Worm (Caenorhabditis elegans) whole organism, L1 larva: ENCODE data around the gene F09F7.6.

Experiments
- C04F5.9 ChIP-seq: sonication (generic microtip); optimal IDR thresholded peaks from 2 replicates; lab custom pipeline; 2016; ENCODE audit warnings: missing genetic modification characterization, missing compliant biosample characterization
- F16B12.6 ChIP-seq: fragments of 150-350 bp; optimal IDR thresholded peaks from 2 replicates; lab custom pipeline; 2014; ENCODE audit warnings: missing biosample characterization, missing genetic modification characterization
- ceh-8 ChIP-seq: fragments of 200-800 bp; sonication (Bioruptor generic); optimal IDR thresholded peaks from 2 replicates; lab custom pipeline; 2018; ENCODE audit warnings: mild to moderate bottlenecking, missing genetic modification characterization, moderate library complexity, missing compliant biosample characterization
- dsc-1 ChIP-seq: sonication (generic microtip); optimal IDR thresholded peaks from 2 replicates; lab custom pipeline; 2016; ENCODE audit warnings: mild to moderate bottlenecking, missing genetic modification characterization, missing compliant biosample characterization
- efl-1 ChIP-seq, 4 experiments: fragments of 150-350 bp; optimal IDR thresholded peaks in 3 of 4; peaks in 1 of 4; 1 replicate in 1 of 4; 2 replicates in 3 of 4; lab custom pipeline; 2014; ENCODE audit warnings: missing biosample characterization in 2 of 4, missing genetic modification characterization in 2 of 4, missing genetic modification reagents in 2 of 4
- efl-3 ChIP-seq: fragments of 200-800 bp; sonication (Bioruptor generic); optimal IDR thresholded peaks from 2 replicates; lab custom pipeline; 2018; ENCODE audit warnings: mild to moderate bottlenecking, missing genetic modification characterization, missing compliant biosample characterization
- elt-2 ChIP-seq: sonication (generic microtip); optimal IDR thresholded peaks from 2 replicates; lab custom pipeline; 2016; ENCODE audit warnings: missing genetic modification characterization, mild to moderate bottlenecking, inconsistent platforms, missing compliant biosample characterization, missing genetic modification reagents
- ets-5 ChIP-seq: fragments of 200-800 bp; sonication (Bioruptor generic); IDR thresholded peaks from 2 replicates; pipeline ENCODE4 v1.3.6; 2022; ENCODE audit warnings: missing genetic modification characterization, missing compliant biosample characterization
- fkh-8 ChIP-seq: sonication (generic microtip); optimal IDR thresholded peaks from 2 replicates; lab custom pipeline; 2016; ENCODE audit warnings: mild to moderate bottlenecking, missing genetic modification characterization, missing compliant biosample characterization
- hpl-2 ChIP-seq: fragments of 150-350 bp; optimal IDR thresholded peaks from 2 replicates; lab custom pipeline; 2014; ENCODE audit warnings: missing biosample characterization, missing genetic modification reagents, missing genetic modification characterization
- jun-1 ChIP-seq: fragments of 150-350 bp; optimal IDR thresholded peaks from 2 replicates; lab custom pipeline; 2014; ENCODE audit warnings: missing biosample characterization, missing genetic modification reagents, missing genetic modification characterization
- lin-14 ChIP-seq: fragments of 200-800 bp; sonication (Bioruptor generic); optimal IDR thresholded peaks from 2 replicates; lab custom pipeline; 2018; ENCODE audit warnings: mild to moderate bottlenecking, missing genetic modification characterization, moderate library complexity, missing compliant biosample characterization
- lin-15B ChIP-seq: fragments of 150-350 bp; sonication (generic microtip); optimal IDR thresholded peaks from 3 replicates; lab custom pipeline; 2014; ENCODE audit warnings: missing biosample characterization, missing genetic modification characterization
- lin-35 ChIP-seq, 2 experiments: fragments of 150-350 bp; optimal IDR thresholded peaks; 2 replicates each; lab custom pipeline; 2014; ENCODE audit warnings: missing biosample characterization in 2 of 2, missing genetic modification characterization in 2 of 2, missing genetic modification reagents in 2 of 2
- lir-3 ChIP-seq: sonication (generic microtip); optimal IDR thresholded peaks from 2 replicates; lab custom pipeline; 2016; ENCODE audit warnings: mild to moderate bottlenecking, missing genetic modification characterization, moderate library complexity, missing compliant biosample characterization; ENCODE audit not compliant: poor library complexity
- mdl-1 ChIP-seq, 2 experiments: fragments of 150-350 bp; optimal IDR thresholded peaks; 2 replicates each; lab custom pipeline; 2014 to 2017; ENCODE audit warnings: missing biosample characterization in 2 of 2, missing genetic modification characterization in 2 of 2, inconsistent platforms in 1 of 2
- mep-1 ChIP-seq: fragments of 150-350 bp; optimal IDR thresholded peaks from 2 replicates; lab custom pipeline; 2014; ENCODE audit warnings: missing biosample characterization, missing genetic modification characterization
- nhr-11 ChIP-seq: fragments of 150-350 bp; optimal IDR thresholded peaks from 2 replicates; lab custom pipeline; 2014; ENCODE audit warnings: missing biosample characterization, missing genetic modification characterization
- nhr-19 ChIP-seq: fragments of 200-800 bp; sonication (Bioruptor generic); conservative IDR thresholded peaks from 2 replicates; pipeline ENCODE4 v1.3.6; 2022; ENCODE audit warnings: missing genetic modification characterization, missing compliant biosample characterization
- nhr-20 ChIP-seq: sonication (generic microtip); optimal IDR thresholded peaks from 2 replicates; lab custom pipeline; 2016; ENCODE audit warnings: mild to moderate bottlenecking, missing genetic modification characterization, missing compliant biosample characterization
- nhr-237 ChIP-seq: fragments of 150-350 bp; optimal IDR thresholded peaks from 2 replicates; lab custom pipeline; 2014; ENCODE audit warnings: missing biosample characterization, missing genetic modification characterization
- nhr-47 ChIP-seq: sonication (generic microtip); optimal IDR thresholded peaks from 2 replicates; lab custom pipeline; 2016; ENCODE audit warnings: mild to moderate bottlenecking, missing genetic modification characterization, moderate library complexity, missing compliant biosample characterization
- nhr-71 ChIP-seq: sonication (generic microtip); optimal IDR thresholded peaks from 2 replicates; lab custom pipeline; 2016; ENCODE audit warnings: mild to moderate bottlenecking, missing genetic modification characterization, moderate library complexity, missing compliant biosample characterization
- nhr-85 ChIP-seq: sonication (generic microtip); peaks from one replicate; lab custom pipeline; 2016; ENCODE audit warnings: missing genetic modification characterization, inconsistent platforms, missing compliant biosample characterization
- nhr-90 ChIP-seq: sonication (generic microtip); optimal IDR thresholded peaks from 2 replicates; lab custom pipeline; 2016; ENCODE audit warnings: mild to moderate bottlenecking, missing genetic modification characterization, missing compliant biosample characterization; ENCODE audit not compliant: poor library complexity
- pag-3 ChIP-seq: sonication (generic microtip); optimal IDR thresholded peaks from 2 replicates; lab custom pipeline; 2017; ENCODE audit warnings: missing genetic modification characterization, mild to moderate bottlenecking, missing compliant biosample characterization, antibody characterized with exemption, borderline replicate concordance; ENCODE audit not compliant: insufficient read depth
- pqm-1 ChIP-seq: sonication (generic microtip); optimal IDR thresholded peaks from 3 replicates; lab custom pipeline; 2017; ENCODE audit warnings: missing biosample characterization, missing genetic modification characterization
- rnt-1 ChIP-seq: sonication (generic microtip); optimal IDR thresholded peaks from 2 replicates; lab custom pipeline; 2016; ENCODE audit warnings: mild to moderate bottlenecking, missing genetic modification characterization, moderate library complexity, missing compliant biosample characterization
- skn-1 ChIP-seq: fragments of 150-350 bp; optimal IDR thresholded peaks from 2 replicates; lab custom pipeline; 2014; ENCODE audit warnings: missing biosample characterization, missing genetic modification characterization
- snu-23 ChIP-seq: sonication (generic microtip); optimal IDR thresholded peaks from 2 replicates; lab custom pipeline; 2016; ENCODE audit warnings: missing genetic modification characterization, missing compliant biosample characterization
- swsn-7 ChIP-seq: sonication (generic microtip); optimal IDR thresholded peaks from 2 replicates; lab custom pipeline; 2016; ENCODE audit warnings: missing genetic modification characterization, missing compliant biosample characterization
- tbx-2 ChIP-seq: sonication (generic microtip); optimal IDR thresholded peaks from 2 replicates; lab custom pipeline; 2016; ENCODE audit warnings: missing genetic modification characterization, missing compliant biosample characterization
- unc-30 ChIP-seq: sonication (generic microtip); optimal IDR thresholded peaks from 2 replicates; lab custom pipeline; 2017; ENCODE audit warnings: missing biosample characterization, missing genetic modification characterization
- ztf-11 ChIP-seq, 2 experiments: sonication (generic microtip); optimal IDR thresholded peaks; 2 replicates each; lab custom pipeline; 2016 to 2017; ENCODE audit warnings: missing genetic modification characterization in 2 of 2, missing biosample characterization in 1 of 2, missing compliant biosample characterization in 1 of 2

F09F7.6 gene

ce11 chrIII:5572806-5573205, 20.9 kb upstream of the F09F7.6 start:
- TF ChIP-seq ztf-11 (tag; optimal IDR thresholded peaks at IDR 0.05; lab: Kevin White, UChicago) (no peak), nhr-19 (GFP tag; lab: Robert Waterston, UW) (no peak), swsn-7 (tag; lab: Kevin White, UChicago) (no peak), rnt-1 (peak; percentile 40), efl-1 (optimal IDR thresholded peaks at IDR 0.05; lab: Kevin White, UChicago) (no peak), efl-1 (GFP tag; optimal IDR thresholded peaks at IDR 0.05 in 1 of 2; lab: Kevin White, UChicago) (peak in 1 of 2 experiments; percentile 20), C04F5.9 (no peak), mdl-1 (tag; optimal IDR thresholded peaks at IDR 0.05; lab: Kevin White, UChicago) (peak in 1 of 2 experiments; percentile 25), skn-1 (tag; lab: Kevin White, UChicago) (peak; percentile 9), nhr-71 (tag; lab: Kevin White, UChicago) (peak; percentile 18), lin-14 (GFP tag; lab: Kevin White, UChicago) (peak; percentile 65), pag-3 (tag; lab: Kevin White, UChicago) (peak; percentile 14)

- peak; percentile 55 for TF ChIP-seq lin-14 (GFP tag; lab: Kevin White, UChicago)
- TF ChIP-seq nhr-71 (tag; lab: Kevin White, UChicago), result peak; percentile 28
- no peak for TF ChIP-seq nhr-11 (tag; lab: Kevin White, UChicago)
- TF ChIP-seq rnt-1, result peak; percentile 50
- TF ChIP-seq unc-30, result peak; percentile 54
- TF ChIP-seq efl-1 (optimal IDR thresholded peaks at IDR 0.05; lab: Kevin White, UChicago), result no peak
- TF ChIP-seq efl-1 (GFP tag; optimal IDR thresholded peaks at IDR 0.05 in 1 of 2; lab: Kevin White, UChicago), result peak in 1 of 2 experiments; percentile 20
- TF ChIP-seq, all 84 proteins: peak for 5
Measured at ce11 chrIII:5570814-5571443, 19.0 kb upstream of the F09F7.6 start.

ce11 chrIII:5568679-5569078, 16.7 kb upstream of the F09F7.6 start, which contains the start of gene nspb-12:
nspb-12 (minus strand) TSS chrIII:5568779.
- TF ChIP-seq nhr-237 (tag; lab: Kevin White, UChicago), result no peak
- no peak for TF ChIP-seq lir-3
- no peak for TF ChIP-seq lin-35 (GFP tag; optimal IDR thresholded peaks at IDR 0.05; lab: Kevin White, UChicago)
- no peak for TF ChIP-seq efl-3 (GFP tag; lab: Kevin White, UChicago)
- no peak for TF ChIP-seq elt-2 (tag; lab: Kevin White, UChicago)
- TF ChIP-seq efl-1 (optimal IDR thresholded peaks at IDR 0.05; lab: Kevin White, UChicago), result no peak
- no peak for TF ChIP-seq efl-1 (GFP tag; optimal IDR thresholded peaks at IDR 0.05 in 1 of 2; lab: Kevin White, UChicago)
- TF ChIP-seq jun-1 (tag; lab: Kevin White, UChicago), result no peak
- TF ChIP-seq F16B12.6 (tag; lab: Kevin White, UChicago), result no peak
- TF ChIP-seq, all 84 proteins: peak for 0

- no peak for TF ChIP-seq unc-30
- no peak for TF ChIP-seq nhr-47
- no peak for TF ChIP-seq swsn-7 (tag; lab: Kevin White, UChicago)
- no peak for TF ChIP-seq lir-3
- TF ChIP-seq mep-1 (tag; lab: Kevin White, UChicago), result no peak
- TF ChIP-seq nhr-19 (GFP tag; lab: Robert Waterston, UW), result no peak
- TF ChIP-seq, all 84 proteins: peak for 0
Measured at ce11 chrIII:5568265-5568664, 16.3 kb upstream of the F09F7.6 start.

DNA sequence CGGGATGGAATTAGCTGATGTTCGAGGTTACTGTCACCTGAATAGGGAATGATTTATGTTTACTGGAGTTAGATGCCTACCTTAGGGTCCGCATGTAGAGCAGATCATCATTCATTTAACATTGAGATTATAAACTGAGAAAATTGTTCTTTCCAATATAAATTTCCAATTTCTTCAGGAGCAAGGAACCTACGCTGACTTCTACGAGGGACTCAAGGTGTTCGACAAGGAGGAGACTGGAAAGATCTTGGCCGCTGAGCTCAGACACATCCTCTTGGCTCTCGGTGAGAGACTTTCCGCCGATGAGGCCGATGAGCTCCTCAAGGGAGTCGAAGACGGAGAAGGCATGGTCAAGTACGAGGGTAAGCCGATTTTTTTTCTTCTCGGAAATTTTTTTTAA, 14.6 kb upstream of the F09F7.6 start:
- TF ChIP-seq lin-15B (no peak), hpl-2 (GFP tag; lab: Kevin White, UChicago) (no peak), jun-1 (tag; lab: Kevin White, UChicago) (no peak), pqm-1 (no peak), ets-5 (GFP tag; lab: Robert Waterston, UW) (no peak), nhr-85 (tag; lab: Kevin White, UChicago) (peak; percentile 51), nhr-20 (no peak)

ce11 chrIII:5565699-5566098, 13.8 kb upstream of the F09F7.6 start:
- TF ChIP-seq tbx-2 (no peak), nhr-19 (GFP tag; lab: Robert Waterston, UW) (peak; percentile 13; the same call in 1 of the 2 replicates), pag-3 (tag; lab: Kevin White, UChicago) (peak; percentile 89), ceh-8 (GFP tag; lab: Kevin White, UChicago) (no peak), ets-5 (GFP tag; lab: Robert Waterston, UW) (no peak), fkh-8 (tag; lab: Kevin White, UChicago) (no peak), snu-23 (peak; percentile 1), rnt-1 (peak; percentile 55), dsc-1 (tag; lab: Kevin White, UChicago) (peak; percentile 26), nhr-90 (tag; lab: Kevin White, UChicago) (no peak), nhr-71 (tag; lab: Kevin White, UChicago) (peak; percentile 33), lin-14 (GFP tag; lab: Kevin White, UChicago) (peak; percentile 28), skn-1 (tag; lab: Kevin White, UChicago) (no peak)
